Worm (Caenorhabditis elegans) whole organism, late embryonic: Measurements from ENCODE around the gene ugt-32.

Experiments
- ets-4 ChIP-seq: sonication (generic microtip); optimal IDR thresholded peaks from 2 replicates; lab custom pipeline; 2016; ENCODE audit warnings: missing genetic modification characterization, missing compliant biosample characterization
- gmeb-2 ChIP-seq: sonication (generic microtip); optimal IDR thresholded peaks from 2 replicates; lab custom pipeline; 2016; ENCODE audit warnings: missing genetic modification characterization, inconsistent platforms, missing compliant biosample characterization
- nhr-11 ChIP-seq: fragments of 150-350 bp; optimal IDR thresholded peaks from 2 replicates; lab custom pipeline; 2014; ENCODE audit warnings: missing biosample characterization, missing genetic modification characterization
- odd-2 ChIP-seq: sonication (generic microtip); optimal IDR thresholded peaks from 2 replicates; lab custom pipeline; 2017; ENCODE audit warnings: antibody characterized with exemption, mild to moderate bottlenecking, missing genetic modification characterization, missing compliant biosample characterization
- pag-3 ChIP-seq: sonication (generic microtip); optimal IDR thresholded peaks from 2 replicates; lab custom pipeline; 2016; ENCODE audit warnings: missing compliant biosample characterization, missing genetic modification characterization, borderline replicate concordance
- pha-2 ChIP-seq: sonication (generic microtip); optimal IDR thresholded peaks from 2 replicates; lab custom pipeline; 2017; ENCODE audit warnings: mild to moderate bottlenecking, missing genetic modification characterization, missing compliant biosample characterization
- pqm-1 ChIP-seq: sonication (generic microtip); optimal IDR thresholded peaks from 2 replicates; lab custom pipeline; 2016; ENCODE audit warnings: missing genetic modification characterization, missing compliant biosample characterization

DNA sequence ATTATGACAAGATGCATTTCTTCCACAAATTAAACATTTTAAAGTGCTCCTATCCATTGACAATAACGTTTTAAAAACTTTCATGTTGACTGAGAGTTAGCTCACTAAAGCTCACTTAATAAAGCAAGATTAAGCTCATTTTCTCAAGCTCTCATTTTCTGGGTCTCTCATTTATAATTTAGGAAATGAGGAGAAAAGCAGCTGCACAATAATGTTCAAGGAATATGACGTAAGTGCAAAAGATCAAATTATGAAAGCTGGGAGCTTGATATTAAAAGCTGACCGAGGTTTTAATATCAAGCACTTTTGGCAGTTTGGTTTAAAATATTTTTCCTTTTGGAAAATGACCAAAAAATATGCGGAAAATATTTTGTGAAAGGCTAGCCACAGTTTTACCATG lies 14.0 kb upstream of the ugt-32 start, which contains the start of gene nhr-188:
- no peak for TF ChIP-seq odd-2 (tag; lab: Kevin White, UChicago)
- no peak for TF ChIP-seq ets-4 (tag; lab: Kevin White, UChicago)
- no peak for TF ChIP-seq pqm-1 (tag; lab: Kevin White, UChicago)
- TF ChIP-seq pag-3 (tag; lab: Kevin White, UChicago): no peak
- no peak for TF ChIP-seq nhr-11 (tag; lab: Kevin White, UChicago)
- no peak for TF ChIP-seq gmeb-2 (tag; lab: Kevin White, UChicago)
- TF ChIP-seq pha-2: no peak
